Worm (Caenorhabditis elegans) whole organism, L3 larva: Measurements from ENCODE around the gene ndg-4.

Experiments
- ceh-9 ChIP-seq: sonication (generic microtip); optimal IDR thresholded peaks from 2 replicates; lab custom pipeline; 2018; ENCODE audit warnings: missing biosample characterization, missing genetic modification characterization
- fos-1 ChIP-seq: fragments of 150-350 bp; optimal IDR thresholded peaks from 2 replicates; lab custom pipeline; 2014; ENCODE audit warnings: missing biosample characterization, missing genetic modification characterization

- TF ChIP-seq fos-1 (tag; lab: Kevin White, UChicago) = no peak
- TF ChIP-seq ceh-9 (tag; lab: Kevin White, UChicago) = no peak
Observed at ce11 chrIII:4456579-4456978, 10.6 kb downstream of the ndg-4 start.
